Worm (Caenorhabditis elegans) whole organism, L2 larva: ENCODE results near the gene med-2.
A peak's percentile ranks its signal among the peaks of the same experiment; 100 is the strongest.

Experiments used
- C34F6.9 ChIP-seq: fragments of 150-350 bp; optimal IDR thresholded peaks from 2 replicates; lab custom pipeline; 2014; ENCODE audit warnings: missing biosample characterization, missing genetic modification characterization
- F13H6.1 ChIP-seq: sonication (generic microtip); optimal IDR thresholded peaks from 2 replicates; lab custom pipeline; 2016; ENCODE audit warnings: missing genetic modification characterization, missing compliant biosample characterization
- R02D3.7 ChIP-seq: fragments of 150-350 bp; optimal IDR thresholded peaks from 2 replicates; lab custom pipeline; 2014; ENCODE audit warnings: missing biosample characterization, missing genetic modification characterization
- Y55F3AM.14 ChIP-seq: fragments of 200-800 bp; sonication (Bioruptor generic); optimal IDR thresholded peaks from 2 replicates; lab custom pipeline; 2018; ENCODE audit warnings: mild to moderate bottlenecking, missing genetic modification characterization, missing compliant biosample characterization
- ZK546.5 ChIP-seq: sonication (generic microtip); optimal IDR thresholded peaks from 2 replicates; lab custom pipeline; 2017; ENCODE audit warnings: missing biosample characterization, missing genetic modification characterization
- alr-1 ChIP-seq: fragments of 150-350 bp; optimal IDR thresholded peaks from 2 replicates; lab custom pipeline; 2014; ENCODE audit warnings: missing biosample characterization, missing genetic modification characterization
- aly-2 ChIP-seq: fragments of 150-350 bp; optimal IDR thresholded peaks from 2 replicates; lab custom pipeline; 2014; ENCODE audit warnings: missing biosample characterization, missing genetic modification characterization
- blmp-1 ChIP-seq: sonication (generic microtip); optimal IDR thresholded peaks from 2 replicates; lab custom pipeline; 2017; ENCODE audit warnings: missing genetic modification characterization, mild to moderate bottlenecking, missing compliant biosample characterization, antibody characterized with exemption, moderate library complexity; ENCODE audit not compliant: insufficient read depth
- ceh-16 ChIP-seq: fragments of 150-350 bp; optimal IDR thresholded peaks from 2 replicates; lab custom pipeline; 2014; ENCODE audit warnings: missing biosample characterization, missing genetic modification characterization
- crh-2 ChIP-seq: sonication (generic microtip); optimal IDR thresholded peaks from 2 replicates; lab custom pipeline; 2017; ENCODE audit warnings: missing biosample characterization, missing genetic modification characterization
- egl-27 ChIP-seq: sonication (generic microtip); optimal IDR thresholded peaks from 3 replicates; lab custom pipeline; 2017; ENCODE audit warnings: missing biosample characterization, missing genetic modification reagents, missing genetic modification characterization
- elt-1 ChIP-seq: fragments of 150-350 bp; optimal IDR thresholded peaks from 2 replicates; lab custom pipeline; 2014; ENCODE audit warnings: missing biosample characterization, missing genetic modification characterization
- elt-3 ChIP-seq: sonication (generic microtip); optimal IDR thresholded peaks from 2 replicates; lab custom pipeline; 2017; ENCODE audit warnings: missing biosample characterization, missing genetic modification characterization
- gmeb-1 ChIP-seq: fragments of 150-350 bp; optimal IDR thresholded peaks from 2 replicates; lab custom pipeline; 2014; ENCODE audit warnings: missing biosample characterization, missing genetic modification characterization
- lin-11 ChIP-seq: fragments of 150-350 bp; sonication (generic microtip); optimal IDR thresholded peaks from 2 replicates; lab custom pipeline; 2014; ENCODE audit warnings: missing biosample characterization, missing genetic modification characterization, inconsistent platforms, mixed read lengths
- lin-13 ChIP-seq: fragments of 150-350 bp; optimal IDR thresholded peaks from 2 replicates; lab custom pipeline; 2014; ENCODE audit warnings: missing biosample characterization, missing genetic modification reagents, missing genetic modification characterization
- lin-39 ChIP-seq: fragments of 150-350 bp; optimal IDR thresholded peaks from 2 replicates; lab custom pipeline; 2014; ENCODE audit warnings: missing biosample characterization, missing genetic modification reagents, missing genetic modification characterization
- lsy-2 ChIP-seq, 2 experiments: fragments of 150-350 bp in 1 of 2; sonication (generic microtip) in 1 of 2; optimal IDR thresholded peaks; 2 replicates each; lab custom pipeline; 2014 to 2017; ENCODE audit warnings: missing biosample characterization in 2 of 2, missing genetic modification characterization in 2 of 2
- mab-5 ChIP-seq: fragments of 150-350 bp; optimal IDR thresholded peaks from 2 replicates; lab custom pipeline; 2014; ENCODE audit warnings: missing biosample characterization, missing genetic modification characterization
- mbf-1 ChIP-seq: sonication (generic microtip); optimal IDR thresholded peaks from 2 replicates; lab custom pipeline; 2017; ENCODE audit warnings: missing biosample characterization, missing genetic modification characterization
- mdl-1 ChIP-seq, 2 experiments: fragments of 150-350 bp in 1 of 2; sonication (generic microtip) in 1 of 2; optimal IDR thresholded peaks; 2 replicates each; lab custom pipeline; 2017; ENCODE audit warnings: missing biosample characterization in 2 of 2, missing genetic modification characterization in 2 of 2
- nhr-10 ChIP-seq: sonication (generic microtip); optimal IDR thresholded peaks from 2 replicates; lab custom pipeline; 2017; ENCODE audit warnings: missing biosample characterization, missing genetic modification characterization
- nhr-21 ChIP-seq: fragments of 150-350 bp; optimal IDR thresholded peaks from 2 replicates; lab custom pipeline; 2014; ENCODE audit warnings: missing biosample characterization, missing genetic modification characterization
- nhr-23 ChIP-seq: fragments of 150-350 bp; optimal IDR thresholded peaks from 2 replicates; lab custom pipeline; 2014; ENCODE audit warnings: missing biosample characterization, missing genetic modification reagents, missing genetic modification characterization
- nhr-237 ChIP-seq: fragments of 150-350 bp; optimal IDR thresholded peaks from 2 replicates; lab custom pipeline; 2014; ENCODE audit warnings: missing biosample characterization, missing genetic modification characterization
- nhr-25 ChIP-seq: fragments of 150-350 bp; sonication (generic microtip); optimal IDR thresholded peaks from 3 replicates; lab custom pipeline; 2014; ENCODE audit warnings: missing biosample characterization, missing genetic modification characterization
- nhr-6 ChIP-seq: fragments of 150-350 bp; optimal IDR thresholded peaks from 2 replicates; lab custom pipeline; 2014; ENCODE audit warnings: missing biosample characterization, missing genetic modification characterization
- nhr-77 ChIP-seq: fragments of 150-350 bp; optimal IDR thresholded peaks from 2 replicates; lab custom pipeline; 2014; ENCODE audit warnings: missing biosample characterization, missing genetic modification characterization
- peb-1 ChIP-seq: fragments of 150-350 bp; optimal IDR thresholded peaks from 2 replicates; lab custom pipeline; 2014; ENCODE audit warnings: missing biosample characterization, missing genetic modification characterization
- sem-4 ChIP-seq: fragments of 150-350 bp; optimal IDR thresholded peaks from 2 replicates; lab custom pipeline; 2014; ENCODE audit warnings: missing biosample characterization, missing genetic modification reagents, missing genetic modification characterization
- skn-1 ChIP-seq: sonication (generic microtip); optimal IDR thresholded peaks from 2 replicates; lab custom pipeline; 2017; ENCODE audit warnings: missing biosample characterization, missing genetic modification characterization
- sma-3 ChIP-seq: sonication (generic microtip); optimal IDR thresholded peaks from 2 replicates; lab custom pipeline; 2016; ENCODE audit warnings: missing genetic modification reagents, missing genetic modification characterization, missing compliant biosample characterization
- sma-9 ChIP-seq, 2 experiments: fragments of 150-350 bp in 1 of 2; sonication (generic microtip) in 1 of 2; optimal IDR thresholded peaks; 2 replicates each; lab custom pipeline; 2014 to 2016; ENCODE audit warnings: missing genetic modification characterization in 2 of 2, mild to moderate bottlenecking in 1 of 2, missing biosample characterization in 1 of 2, missing compliant biosample characterization in 1 of 2, missing genetic modification reagents in 1 of 2, moderate library complexity in 1 of 2
- snpc-4 ChIP-seq: fragments of 150-350 bp; optimal IDR thresholded peaks from 2 replicates; lab custom pipeline; 2014; ENCODE audit warnings: missing biosample characterization, missing genetic modification characterization
- unc-39 ChIP-seq: fragments of 150-350 bp; optimal IDR thresholded peaks from 2 replicates; lab custom pipeline; 2014; ENCODE audit warnings: missing biosample characterization, missing genetic modification characterization
- unc-55 ChIP-seq: fragments of 150-350 bp; sonication (generic microtip); optimal IDR thresholded peaks from 3 replicates; lab custom pipeline; 2014; ENCODE audit warnings: missing biosample characterization, missing genetic modification reagents, missing genetic modification characterization
- unc-62 ChIP-seq: fragments of 150-350 bp; optimal IDR thresholded peaks from 2 replicates; lab custom pipeline; 2014; ENCODE audit warnings: missing biosample characterization, missing genetic modification reagents, missing genetic modification characterization
- zag-1 ChIP-seq: fragments of 150-350 bp; optimal IDR thresholded peaks from 2 replicates; lab custom pipeline; 2014; ENCODE audit warnings: missing biosample characterization, missing genetic modification characterization
- ztf-1 ChIP-seq: fragments of 200-800 bp; sonication (Bioruptor generic); conservative IDR thresholded peaks from 2 replicates; pipeline ENCODE4 v1.3.6; 2022; ENCODE audit warnings: missing genetic modification characterization, missing compliant biosample characterization
- ztf-11 ChIP-seq: sonication (generic microtip); optimal IDR thresholded peaks from 2 replicates; lab custom pipeline; 2017; ENCODE audit warnings: missing biosample characterization, missing genetic modification characterization
- ztf-4 ChIP-seq: fragments of 150-350 bp; optimal IDR thresholded peaks from 2 replicates; lab custom pipeline; 2014; ENCODE audit warnings: missing biosample characterization, missing genetic modification characterization

The med-2 gene

ce11 chrIII:6888497-6888896 lies 4.2 kb downstream of the med-2 start:
- TF ChIP-seq F13H6.1: no peak
- peak; percentile 32 for TF ChIP-seq sma-9 (GFP tag; optimal IDR thresholded peaks at IDR 0.05; lab: Kevin White, UChicago)
- TF ChIP-seq sma-9 (tag; optimal IDR thresholded peaks at IDR 0.05; lab: Kevin White, UChicago): no peak
- peak; percentile 4 for TF ChIP-seq C34F6.9 (tag; lab: Kevin White, UChicago)
- TF ChIP-seq lin-39: no peak
- TF ChIP-seq nhr-21 (tag; lab: Kevin White, UChicago): peak; percentile 49
- no peak for TF ChIP-seq mdl-1 (tag; optimal IDR thresholded peaks at IDR 0.05; lab: Kevin White, UChicago)
- TF ChIP-seq lsy-2 (tag; optimal IDR thresholded peaks at IDR 0.05; lab: Kevin White, UChicago): peak in 1 of 2 experiments; percentile 46
- peak; percentile 40 for TF ChIP-seq crh-2 (tag; lab: Kevin White, UChicago)
- no peak for TF ChIP-seq sem-4 (tag; lab: Kevin White, UChicago)
- peak; percentile 26 for TF ChIP-seq lin-13 (GFP tag; lab: Kevin White, UChicago)
- no peak for TF ChIP-seq nhr-77 (tag; lab: Kevin White, UChicago)
- TF ChIP-seq unc-55 (GFP tag; lab: Kevin White, UChicago): peak; percentile 21
- TF ChIP-seq egl-27 (tag; lab: Kevin White, UChicago): no peak
- TF ChIP-seq sma-3 (GFP tag; lab: Kevin White, UChicago): peak; percentile 25
- TF ChIP-seq snpc-4 (tag; lab: Kevin White, UChicago): no peak

ce11 chrIII:6888999-6889824 lies 4.9 kb downstream of the med-2 start, which contains the start of the genes brd-1 and K04C2.2:
TSS of gene brd-1 (minus strand) at chrIII:6889504.
TSS of gene K04C2.2 (plus strand) at chrIII:6889774.
- TF ChIP-seq blmp-1 (no peak), lsy-2 (tag; optimal IDR thresholded peaks at IDR 0.05; lab: Kevin White, UChicago) (peak in 1 of 2 experiments; percentile 56), gmeb-1 (tag; lab: Kevin White, UChicago) (peak; percentile 55), unc-55 (GFP tag; lab: Kevin White, UChicago) (peak; percentile 30)
- TF ChIP-seq, all 48 proteins: peak for 3

ce11 chrIII:6891560-6891959 lies 7.3 kb downstream of the med-2 start, which contains the start of gene K04C2.5:
TSS of gene K04C2.5 (minus strand) at chrIII:6891660.
- TF ChIP-seq gmeb-1 (tag; lab: Kevin White, UChicago) (no peak), ztf-4 (tag; lab: Kevin White, UChicago) (no peak), Y55F3AM.14 (no peak), lsy-2 (tag; optimal IDR thresholded peaks at IDR 0.05; lab: Kevin White, UChicago) (no peak), nhr-23 (tag; lab: Kevin White, UChicago) (no peak)
- TF ChIP-seq, all 48 proteins: peak for 0

- TF ChIP-seq egl-27 (tag; lab: Kevin White, UChicago) (peak; percentile 75), sem-4 (tag; lab: Kevin White, UChicago) (peak; percentile 8), sma-9 (GFP tag; optimal IDR thresholded peaks at IDR 0.05; lab: Kevin White, UChicago) (peak; percentile 88), sma-9 (tag; optimal IDR thresholded peaks at IDR 0.05; lab: Kevin White, UChicago) (no peak), nhr-6 (tag; lab: Kevin White, UChicago) (peak; percentile 67), ztf-11 (tag; lab: Kevin White, UChicago) (no peak), blmp-1 (peak; percentile 32), lin-39 (no peak), nhr-77 (tag; lab: Kevin White, UChicago) (no peak), R02D3.7 (tag; lab: Kevin White, UChicago) (no peak), lin-13 (GFP tag; lab: Kevin White, UChicago) (peak; percentile 14), nhr-21 (tag; lab: Kevin White, UChicago) (peak; percentile 82), mdl-1 (tag; optimal IDR thresholded peaks at IDR 0.05; lab: Kevin White, UChicago) (no peak), C34F6.9 (tag; lab: Kevin White, UChicago) (peak; percentile 70), elt-1 (tag; lab: Kevin White, UChicago) (no peak), unc-39 (tag; lab: Kevin White, UChicago) (no peak), nhr-10 (no peak), crh-2 (tag; lab: Kevin White, UChicago) (peak; percentile 76), zag-1 (tag; lab: Kevin White, UChicago) (no peak), ztf-4 (tag; lab: Kevin White, UChicago) (no peak), mab-5 (tag; lab: Kevin White, UChicago) (no peak), peb-1 (tag; lab: Kevin White, UChicago) (no peak), ztf-1 (GFP tag; lab: Robert Waterston, UW) (no peak), nhr-237 (tag; lab: Kevin White, UChicago) (no peak), elt-3 (no peak), skn-1 (tag; lab: Kevin White, UChicago) (no peak), mbf-1 (tag; lab: Kevin White, UChicago) (no peak), alr-1 (tag; lab: Kevin White, UChicago) (no peak), aly-2 (tag; lab: Kevin White, UChicago) (no peak), nhr-23 (tag; lab: Kevin White, UChicago) (no peak), ceh-16 (tag; lab: Kevin White, UChicago) (no peak), F13H6.1 (peak; percentile 82), lsy-2 (tag; optimal IDR thresholded peaks at IDR 0.05; lab: Kevin White, UChicago) (peak; percentile 17 to 82), nhr-25 (peak; percentile 56), unc-55 (GFP tag; lab: Kevin White, UChicago) (no peak), lin-11 (tag; lab: Kevin White, UChicago) (no peak), unc-62 (GFP tag; lab: Kevin White, UChicago) (no peak), sma-3 (GFP tag; lab: Kevin White, UChicago) (peak; percentile 68), ZK546.5 (no peak)
Measured at ce11 chrIII:6895166-6895565, 10.9 kb downstream of the med-2 start.
